Fruit fly (Drosophila melanogaster): Measurements from ENCODE around the gene CG4408.

The CG4408 gene

DNA sequence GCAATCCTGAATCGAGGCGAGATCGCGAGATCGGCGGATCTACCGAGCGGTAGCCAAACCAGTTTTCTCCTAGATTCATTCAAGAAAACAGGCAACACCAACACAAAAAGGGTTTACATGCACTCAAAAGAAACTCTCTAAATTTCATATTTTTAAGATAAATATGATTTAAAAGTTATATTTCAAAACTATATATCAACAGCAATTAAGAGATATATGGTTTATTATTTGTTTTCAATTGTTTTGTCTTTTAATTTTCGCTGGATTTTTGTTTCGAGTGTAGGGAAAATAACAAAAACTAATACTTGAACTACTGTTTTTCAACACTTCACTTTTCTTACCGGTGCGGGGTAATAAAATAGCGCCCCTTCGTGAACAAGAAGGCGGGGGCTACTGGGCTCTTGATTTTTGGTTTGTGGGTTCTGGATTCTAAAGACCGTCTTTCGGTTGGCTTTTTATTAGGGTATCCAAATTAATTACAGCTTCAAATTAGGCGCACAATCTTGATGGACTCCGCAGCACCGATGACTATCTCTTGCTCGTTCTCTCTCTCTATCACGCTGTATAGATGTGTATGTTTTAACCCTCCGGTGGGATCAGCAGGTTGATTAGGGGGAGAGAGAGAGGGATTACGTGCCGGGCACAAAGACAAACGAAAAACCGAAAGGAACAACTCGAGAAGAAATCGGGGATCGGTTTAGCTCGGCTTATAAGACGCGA is 18.2 kb downstream of the CG4408 start (continued):
- TF ChIP-seq CG15696 (tag; optimal IDR thresholded peaks at IDR 0.05) = peak; percentile 82
- TF ChIP-seq CG2678 (tag; optimal IDR thresholded peaks at IDR 0.05) = peak; percentile 43
- peak; percentile 45 for TF ChIP-seq CG2202 (tag; optimal IDR thresholded peaks at IDR 0.05)
- peak; percentile 37 for TF ChIP-seq CG13424 (tag; optimal IDR thresholded peaks at IDR 0.05)
- no peak for TF ChIP-seq Ravus (GFP tag; IDR thresholded peaks at IDR 0.05)
- TF ChIP-seq CG1647 (GFP tag; optimal IDR thresholded peaks at IDR 0.05) = no peak
- TF ChIP-seq CG1529 (GFP tag; optimal IDR thresholded peaks at IDR 0.05) = peak; percentile 17
- peak; percentile 23 for TF ChIP-seq Oli (tag; optimal IDR thresholded peaks at IDR 0.05)
- peak; percentile 83 for TF ChIP-seq CG18262 (tag; optimal IDR thresholded peaks at IDR 0.05)
- TF ChIP-seq CG2712 (tag; optimal IDR thresholded peaks at IDR 0.05) = peak; percentile 83
- TF ChIP-seq vfl (GFP tag; optimal IDR thresholded peaks at IDR 0.05) = no peak
- TF ChIP-seq yki (optimal IDR thresholded peaks at IDR 0.05) = no peak
- TF ChIP-seq psq (GFP tag; optimal IDR thresholded peaks at IDR 0.05) = no peak
- no peak for TF ChIP-seq Dip3 (GFP tag; optimal IDR thresholded peaks at IDR 0.05)
- TF ChIP-seq salm (tag; optimal IDR thresholded peaks at IDR 0.05) = no peak
- TF ChIP-seq Ada2b (GFP tag; IDR thresholded peaks at IDR 0.05) = no peak
- TF ChIP-seq dmrt99B (tag; optimal IDR thresholded peaks at IDR 0.05) = peak; percentile 10
- TF ChIP-seq CG8924 (tag; optimal IDR thresholded peaks at IDR 0.05) = peak; percentile 50
- no peak for TF ChIP-seq CG31224 (GFP tag; IDR thresholded peaks at IDR 0.05)
- peak; percentile 16 for TF ChIP-seq odd (GFP tag; optimal IDR thresholded peaks at IDR 0.05)
- TF ChIP-seq hkb (optimal IDR thresholded peaks at IDR 0.05) = no peak
- TF ChIP-seq hkb (GFP tag; IDR thresholded peaks at IDR 0.05) = 0 out of 2 replicates have a peak, but pooled peaks have one; percentile 23
- no peak for TF ChIP-seq CG4730 (GFP tag; IDR thresholded peaks at IDR 0.05)
- no peak for TF ChIP-seq Tbp (GFP tag; optimal IDR thresholded peaks at IDR 0.05)
- no peak for TF ChIP-seq CG6683 (GFP tag; optimal IDR thresholded peaks at IDR 0.05)
- TF ChIP-seq CG9437 (GFP tag; optimal IDR thresholded peaks at IDR 0.05) = peak; percentile 2
- TF ChIP-seq CG18599 (GFP tag; optimal IDR thresholded peaks at IDR 0.05) = no peak
- no peak for TF ChIP-seq CG3726 (GFP tag; IDR thresholded peaks at IDR 0.05)
- no peak for TF ChIP-seq sim (GFP tag; IDR thresholded peaks at IDR 0.05)
- no peak for TF ChIP-seq HLH54F (GFP tag; optimal IDR thresholded peaks at IDR 0.05)
- peak; percentile 5 for TF ChIP-seq CG12104 (GFP tag; optimal IDR thresholded peaks at IDR 0.05)
- TF ChIP-seq tin (GFP tag; optimal IDR thresholded peaks at IDR 0.05) = peak; percentile 28
- no peak for TF ChIP-seq Lim3 (GFP tag; IDR thresholded peaks at IDR 0.05)
- peak; percentile 44 for TF ChIP-seq tio (GFP tag; optimal IDR thresholded peaks at IDR 0.05)
- TF ChIP-seq z (GFP tag; IDR thresholded peaks at IDR 0.05) = no peak
- TF ChIP-seq CG8290 (GFP tag; optimal IDR thresholded peaks at IDR 0.05) = peak; percentile 0
- TF ChIP-seq CG8290 (tag; optimal IDR thresholded peaks at IDR 0.05) = no peak
- no peak for TF ChIP-seq corto (GFP tag; optimal IDR thresholded peaks at IDR 0.05)
- TF ChIP-seq CG6689 (GFP tag; IDR thresholded peaks at IDR 0.05) = peak; percentile 47
- no peak for TF ChIP-seq mirr (GFP tag; optimal IDR thresholded peaks at IDR 0.05)
- peak; percentile 76 for TF ChIP-seq CG14710 (tag; optimal IDR thresholded peaks at IDR 0.05)
- TF ChIP-seq nom (GFP tag; optimal IDR thresholded peaks at IDR 0.05) = peak; percentile 24
- TF ChIP-seq Spps (tag; optimal IDR thresholded peaks at IDR 0.05) = peak; percentile 63
- TF ChIP-seq CG15601 (tag; optimal IDR thresholded peaks at IDR 0.05) = peak; percentile 51
- TF ChIP-seq CG10979 (tag; optimal IDR thresholded peaks at IDR 0.05) = peak; percentile 77
- no peak for TF ChIP-seq ewg (GFP tag; optimal IDR thresholded peaks at IDR 0.05)
- no peak for TF ChIP-seq CG10321 (GFP tag; IDR thresholded peaks at IDR 0.05)
- peak; percentile 17 for TF ChIP-seq stwl (tag; optimal IDR thresholded peaks at IDR 0.05)
- TF ChIP-seq Xbp1 (GFP tag; optimal IDR thresholded peaks at IDR 0.05) = peak; percentile 7
- no peak for TF ChIP-seq CG14860 (GFP tag; IDR thresholded peaks at IDR 0.05; ENCODE audit: partially characterized antibody)
- 0 out of 2 replicates have a peak, but pooled peaks have one; percentile 15 for TF ChIP-seq CG32767 (GFP tag; IDR thresholded peaks at IDR 0.05)

Measured in whole organism, embryonic.